Fruit fly (Drosophila melanogaster): ENCODE data around the gene Slc25A46b.

Slc25A46b gene

DNA sequence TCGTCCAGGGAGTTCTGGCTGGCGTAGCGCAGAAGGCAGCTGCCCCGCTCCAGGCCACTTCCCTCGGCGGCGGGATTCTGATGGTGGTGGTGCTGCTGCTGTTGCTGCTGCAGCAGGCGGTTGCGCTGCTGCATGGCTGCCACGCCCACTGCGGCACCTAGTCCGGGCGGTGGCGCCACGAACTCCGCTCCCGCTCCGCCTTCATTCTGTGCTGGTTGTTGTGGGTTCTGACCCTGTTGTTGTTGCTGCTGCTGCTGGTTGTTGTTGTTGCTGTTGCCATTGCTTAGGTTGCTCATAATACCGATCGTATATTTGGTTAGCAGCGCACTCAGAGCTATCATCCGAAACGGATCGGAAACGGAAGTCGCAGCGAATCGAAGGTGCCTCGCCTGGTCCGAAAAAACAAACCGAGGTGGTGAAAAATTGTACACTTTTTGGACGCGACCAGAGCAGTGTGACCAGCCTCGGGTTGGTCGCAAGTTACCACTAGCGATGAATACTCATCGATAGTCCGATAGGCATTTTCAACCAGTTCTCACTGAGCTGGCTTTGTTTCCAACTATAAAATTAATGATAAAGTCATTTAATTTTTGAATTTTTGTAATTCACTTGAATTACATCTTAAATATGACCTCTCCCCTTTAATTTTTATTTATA lies 41.4 kb downstream of the Slc25A46b start, which contains the start of gene kel (continued):
- TF ChIP-seq pfk (GFP tag; optimal IDR thresholded peaks at IDR 0.05) (peak; percentile 53), YL-1 (GFP tag; optimal IDR thresholded peaks at IDR 0.05) (peak; percentile 78), croc (GFP tag; conservative IDR thresholded peaks at IDR 0.05) (no peak)

- no peak for TF ChIP-seq fd96Cb (tag; optimal IDR thresholded peaks at IDR 0.05)
- no peak for TF ChIP-seq CG11398 (GFP tag; optimal IDR thresholded peaks at IDR 0.05)
- TF ChIP-seq eve (GFP tag; optimal IDR thresholded peaks at IDR 0.05): no peak
- TF ChIP-seq dimm (GFP tag; IDR thresholded peaks at IDR 0.05): 0 out of 2 replicates have a peak, but pooled peaks have one; percentile 30
- TF ChIP-seq hb (GFP tag; IDR thresholded peaks at IDR 0.05; ENCODE audit: partially characterized antibody): 0 out of 3 replicates have a peak, but pooled peaks have one; percentile 35
- no peak for TF ChIP-seq sens-2 (GFP tag; IDR thresholded peaks at IDR 0.05)
- no peak for TF ChIP-seq gce (GFP tag; IDR thresholded peaks at IDR 0.05)
- TF ChIP-seq CG7745 (tag; optimal IDR thresholded peaks at IDR 0.05): no peak
- TF ChIP-seq zen2 (GFP tag; IDR thresholded peaks at IDR 0.05; ENCODE audit: partially characterized antibody): 0 out of 3 replicates have a peak, but pooled peaks have one; percentile 33
- no peak for TF ChIP-seq Awh (GFP tag; IDR thresholded peaks at IDR 0.05)
- TF ChIP-seq Hr39 (optimal IDR thresholded peaks at IDR 0.05): peak; percentile 80
- no peak for TF ChIP-seq slou (GFP tag; optimal IDR thresholded peaks at IDR 0.05)
These were observed 44.2 kb downstream of the Slc25A46b start for dm6 chr2L:18140544-18140943.

DNA sequence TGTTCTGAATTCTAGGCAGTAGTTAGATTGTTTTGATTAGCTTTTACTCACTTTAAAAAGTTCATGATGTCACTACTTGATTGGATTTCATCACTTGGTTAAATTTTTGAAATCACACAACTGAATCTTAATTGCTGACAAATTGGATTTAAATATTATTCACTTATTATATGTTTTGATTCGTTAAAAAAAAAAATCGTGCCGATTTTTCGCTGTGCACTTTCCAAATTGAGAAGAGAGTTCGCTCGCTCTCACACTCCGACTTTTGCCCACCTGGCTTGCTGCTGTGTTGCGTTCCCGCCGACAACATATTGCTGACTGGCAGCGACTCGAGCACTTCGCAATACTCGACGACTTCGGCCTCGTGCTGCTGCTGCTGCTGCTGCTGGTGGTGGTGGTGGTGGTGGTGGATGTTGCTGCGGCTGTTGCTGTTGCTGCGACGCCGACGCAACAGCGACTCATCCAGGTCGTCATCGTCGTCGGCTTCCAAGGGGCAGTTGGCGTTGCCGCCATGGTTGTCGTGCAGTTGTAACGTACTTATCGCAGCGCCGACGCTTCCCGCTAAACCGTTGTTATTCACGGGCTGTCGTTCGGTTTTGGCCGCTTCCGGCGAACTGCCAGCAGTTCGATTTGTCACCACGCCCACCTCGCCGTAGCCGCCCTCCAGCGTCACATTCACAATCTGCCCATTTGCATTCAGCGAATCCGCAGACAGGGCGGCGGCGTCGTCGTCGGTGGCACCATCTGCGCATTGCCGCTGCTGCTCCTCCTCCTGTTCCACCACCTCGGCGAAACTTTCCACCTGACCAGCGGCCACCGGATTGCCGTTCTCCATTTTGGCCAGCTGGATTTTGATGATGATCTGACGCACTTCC lies 45.3 kb downstream of the Slc25A46b start:
- TF ChIP-seq CG8765 (GFP tag; IDR thresholded peaks at IDR 0.05) (no peak), CG7372 (GFP tag; IDR thresholded peaks at IDR 0.05) (0 out of 2 replicates have a peak, but pooled peaks have one; percentile 15), zen (tag; optimal IDR thresholded peaks at IDR 0.05) (peak; percentile 32), bowl (GFP tag; IDR thresholded peaks at IDR 0.05) (no peak), az2 (GFP tag; optimal IDR thresholded peaks at IDR 0.05) (peak; percentile 67), CG15073 (GFP tag; optimal IDR thresholded peaks at IDR 0.05) (no peak), Asciz (GFP tag; optimal IDR thresholded peaks at IDR 0.05) (peak; percentile 83), CG31388 (GFP tag; optimal IDR thresholded peaks at IDR 0.05) (no peak), crol (GFP tag; IDR thresholded peaks at IDR 0.05) (no peak), nau (GFP tag; optimal IDR thresholded peaks at IDR 0.05) (peak; percentile 73), dmrt11E (tag; optimal IDR thresholded peaks at IDR 0.05) (no peak), CG9797 (GFP tag; optimal IDR thresholded peaks at IDR 0.05) (no peak), Mes4 (GFP tag; optimal IDR thresholded peaks at IDR 0.05) (peak; percentile 23), Hr3 (GFP tag; optimal IDR thresholded peaks at IDR 0.05) (peak; percentile 61), mam (GFP tag; optimal IDR thresholded peaks at IDR 0.05) (peak; percentile 35), B-H2 (GFP tag; optimal IDR thresholded peaks at IDR 0.05) (no peak), CG11085 (GFP tag; IDR thresholded peaks at IDR 0.05) (no peak), wor (GFP tag; IDR thresholded peaks at IDR 0.05) (0 out of 2 replicates have a peak, but pooled peaks have one; percentile 16), HHEX (GFP tag; optimal IDR thresholded peaks at IDR 0.05) (peak; percentile 66), CG1792 (GFP tag; optimal IDR thresholded peaks at IDR 0.05) (no peak), luna (GFP tag; optimal IDR thresholded peaks at IDR 0.05) (no peak), esg (GFP tag; conservative IDR thresholded peaks at IDR 0.05) (no peak; the same call in 1 of the 2 replicates), MESR4 (GFP tag; optimal IDR thresholded peaks at IDR 0.05) (peak; percentile 12), Dbx (GFP tag; IDR thresholded peaks at IDR 0.05) (peak; percentile 21; the same call in 1 of the 3 replicates), CG9876 (GFP tag; optimal IDR thresholded peaks at IDR 0.05) (no peak), CG12299 (tag; optimal IDR thresholded peaks at IDR 0.05) (no peak), Med (GFP tag) (peak; percentile 84), Nf-YB (GFP tag; optimal IDR thresholded peaks at IDR 0.05) (peak; percentile 20), Nf-YA (GFP tag; IDR thresholded peaks at IDR 0.05) (no peak), grn (GFP tag; optimal IDR thresholded peaks at IDR 0.05) (peak; percentile 0), Aef1 (GFP tag; IDR thresholded peaks at IDR 0.05) (no peak)

All from whole organism, embryonic.